Worm (Caenorhabditis elegans) whole organism, young adult: ENCODE results near the gene txt-13.

Source experiments
- B0019.2 ChIP-seq: fragments of 200-800 bp; sonication (Bioruptor generic); conservative IDR thresholded peaks from 2 replicates; pipeline ENCODE4 v1.3.6; 2022; ENCODE audit warnings: missing genetic modification reagents, missing genetic modification characterization, missing compliant biosample characterization
- B0261.1 ChIP-seq: sonication (generic microtip); optimal IDR thresholded peaks from 2 replicates; lab custom pipeline; 2016; ENCODE audit warnings: mild to moderate bottlenecking, missing genetic modification characterization, moderate library complexity, missing compliant biosample characterization
- B0336.3 ChIP-seq: fragments of 200-800 bp; sonication (Bioruptor generic); IDR thresholded peaks from 2 replicates; pipeline ENCODE4 v1.3.6; 2022; ENCODE audit warnings: missing genetic modification characterization, missing compliant biosample characterization
- C06A6.2 ChIP-seq: fragments of 200-800 bp; sonication (Bioruptor generic); conservative IDR thresholded peaks from 2 replicates; pipeline ENCODE4 v1.3.6; 2022; ENCODE audit warnings: missing genetic modification characterization, missing compliant biosample characterization
- F49E8.2 ChIP-seq: sonication (generic microtip); optimal IDR thresholded peaks from 3 replicates; lab custom pipeline; 2017; ENCODE audit warnings: missing genetic modification characterization, mild to moderate bottlenecking, missing compliant biosample characterization, antibody characterized with exemption, moderate library complexity; ENCODE audit not compliant: insufficient read depth
- F52B5.7 ChIP-seq: sonication (generic microtip); optimal IDR thresholded peaks from 2 replicates; lab custom pipeline; 2016; ENCODE audit warnings: mild to moderate bottlenecking, missing genetic modification characterization, missing compliant biosample characterization
- F55B11.4 ChIP-seq: sonication (generic microtip); optimal IDR thresholded peaks from 2 replicates; lab custom pipeline; 2016; ENCODE audit warnings: missing compliant biosample characterization, missing genetic modification characterization, borderline replicate concordance; ENCODE audit not compliant: insufficient read depth
- F57C9.4 ChIP-seq: sonication (generic microtip); optimal IDR thresholded peaks from 2 replicates; lab custom pipeline; 2017; ENCODE audit warnings: mild to moderate bottlenecking, missing genetic modification characterization, missing compliant biosample characterization
- T07F8.4 ChIP-seq: sonication (generic microtip); optimal IDR thresholded peaks from 2 replicates; lab custom pipeline; 2016; ENCODE audit warnings: mild to moderate bottlenecking, missing genetic modification characterization, moderate library complexity, missing compliant biosample characterization
- Y95B8A.8 ChIP-seq: fragments of 200-800 bp; sonication (Bioruptor generic); IDR thresholded peaks from 2 replicates; pipeline ENCODE4 v1.3.6; 2022; ENCODE audit warnings: missing genetic modification reagents, missing genetic modification characterization, missing compliant biosample characterization
- attf-6 ChIP-seq: fragments of 200-800 bp; sonication (Bioruptor generic); IDR thresholded peaks from 2 replicates; pipeline ENCODE4 v1.3.6; 2022; ENCODE audit warnings: missing genetic modification reagents, missing genetic modification characterization, missing compliant biosample characterization
- bed-2 ChIP-seq: fragments of 200-800 bp; sonication (Bioruptor generic); IDR thresholded peaks from 2 replicates; pipeline ENCODE4 v1.3.6; 2022; ENCODE audit warnings: missing genetic modification reagents, missing genetic modification characterization, missing compliant biosample characterization
- cebp-1 ChIP-seq, 2 experiments: fragments of 200-800 bp in 1 of 2; sonication (Bioruptor generic) in 1 of 2; sonication (generic microtip) in 1 of 2; IDR thresholded peaks in 1 of 2; optimal IDR thresholded peaks in 1 of 2; 2 replicates each; pipeline versions ENCODE4 v1.3.6 to Lab custom; 2017 to 2022; ENCODE audit warnings: missing compliant biosample characterization in 2 of 2, missing genetic modification characterization in 2 of 2, mild to moderate bottlenecking in 1 of 2, missing genetic modification reagents in 1 of 2, moderate library complexity in 1 of 2
- cebp-2 ChIP-seq: fragments of 200-800 bp; sonication (Bioruptor generic); IDR thresholded peaks from 2 replicates; pipeline ENCODE4 v1.3.6; 2022; ENCODE audit warnings: missing genetic modification characterization, missing compliant biosample characterization
- ceh-27 ChIP-seq: fragments of 200-800 bp; sonication (Bioruptor generic); optimal IDR thresholded peaks from 2 replicates; lab custom pipeline; 2018; ENCODE audit warnings: mild to moderate bottlenecking, missing genetic modification characterization, moderate library complexity, missing compliant biosample characterization
- ceh-79 ChIP-seq: sonication (generic microtip); optimal IDR thresholded peaks from 2 replicates; lab custom pipeline; 2017; ENCODE audit warnings: mild to moderate bottlenecking, missing genetic modification characterization, missing compliant biosample characterization
- dpff-1 ChIP-seq: sonication (generic microtip); optimal IDR thresholded peaks from 2 replicates; lab custom pipeline; 2017; ENCODE audit warnings: mild to moderate bottlenecking, missing genetic modification characterization, missing compliant biosample characterization
- dpl-1 ChIP-seq: fragments of 150-350 bp; optimal IDR thresholded peaks from 2 replicates; lab custom pipeline; 2014; ENCODE audit warnings: missing biosample characterization, missing genetic modification reagents, missing genetic modification characterization
- ets-4 ChIP-seq: fragments of 200-800 bp; sonication (Bioruptor generic); optimal IDR thresholded peaks from 2 replicates; lab custom pipeline; 2018; ENCODE audit warnings: mild to moderate bottlenecking, missing genetic modification characterization, missing compliant biosample characterization
- fkh-3 ChIP-seq: sonication (generic microtip); optimal IDR thresholded peaks from 2 replicates; lab custom pipeline; 2016; ENCODE audit warnings: mild to moderate bottlenecking, missing genetic modification characterization, missing compliant biosample characterization
- him-1 ChIP-seq: sonication (generic microtip); optimal IDR thresholded peaks from 2 replicates; lab custom pipeline; 2016; ENCODE audit warnings: missing genotype, missing genetic modification reagents, missing genetic modification characterization, missing compliant biosample characterization
- hlh-26 ChIP-seq: fragments of 200-800 bp; sonication (Bioruptor generic); conservative IDR thresholded peaks from 2 replicates; pipeline ENCODE4 v1.3.6; 2022; ENCODE audit warnings: missing genetic modification reagents, missing genetic modification characterization, missing compliant biosample characterization
- hmg-1.2 ChIP-seq: fragments of 200-800 bp; sonication (Bioruptor generic); IDR thresholded peaks from 2 replicates; pipeline ENCODE4 v1.3.6; 2022; ENCODE audit warnings: missing genetic modification reagents, missing genetic modification characterization, missing compliant biosample characterization
- hrde-1 ChIP-seq: sonication (generic microtip); optimal IDR thresholded peaks from 2 replicates; lab custom pipeline; 2016; ENCODE audit warnings: missing genetic modification characterization, mild to moderate bottlenecking, missing compliant biosample characterization, moderate library complexity, missing genotype, missing genetic modification reagents, borderline replicate concordance
- hsf-1 ChIP-seq: fragments of 200-800 bp; sonication (Bioruptor generic); IDR thresholded peaks from 2 replicates; pipeline ENCODE4 v1.3.6; 2022; ENCODE audit warnings: missing genetic modification reagents, missing genetic modification characterization, missing compliant biosample characterization
- lag-1 ChIP-seq: fragments of 200-800 bp; sonication (Bioruptor generic); IDR thresholded peaks from 2 replicates; pipeline ENCODE4 v1.3.6; 2022; ENCODE audit warnings: missing genetic modification reagents, missing genetic modification characterization, missing compliant biosample characterization
- let-607 ChIP-seq, 2 experiments: fragments of 200-800 bp in 1 of 2; sonication (Bioruptor generic) in 1 of 2; sonication (generic microtip) in 1 of 2; optimal IDR thresholded peaks; 2 replicates each; lab custom pipeline; 2016 to 2018; ENCODE audit warnings: mild to moderate bottlenecking in 2 of 2, missing compliant biosample characterization in 2 of 2, missing genetic modification characterization in 2 of 2, moderate library complexity in 2 of 2, missing genotype in 1 of 2
- lin-35 ChIP-seq, 3 experiments: fragments of 150-350 bp in 2 of 3; sonication (generic microtip) in 1 of 3; optimal IDR thresholded peaks; 2 replicates each; lab custom pipeline; 2014 to 2018; ENCODE audit warnings: missing biosample characterization in 3 of 3, missing genetic modification characterization in 3 of 3, missing genetic modification reagents in 3 of 3
- lin-54 ChIP-seq: fragments of 200-800 bp; sonication (Bioruptor generic); optimal IDR thresholded peaks from 2 replicates; lab custom pipeline; 2018; ENCODE audit warnings: mild to moderate bottlenecking, missing genetic modification characterization, missing compliant biosample characterization
- lir-1 ChIP-seq: fragments of 200-800 bp; sonication (Bioruptor generic); conservative IDR thresholded peaks from 2 replicates; pipeline ENCODE4 v1.3.6; 2022; ENCODE audit warnings: missing genetic modification reagents, missing genetic modification characterization, missing compliant biosample characterization
- lsl-1 ChIP-seq: fragments of 200-800 bp; sonication (Bioruptor generic); optimal IDR thresholded peaks from 2 replicates; lab custom pipeline; 2018; ENCODE audit warnings: mild to moderate bottlenecking, missing genetic modification characterization, moderate library complexity, missing compliant biosample characterization
- nfya-1 ChIP-seq: sonication (generic microtip); optimal IDR thresholded peaks from 2 replicates; lab custom pipeline; 2017; ENCODE audit warnings: antibody characterized with exemption, missing compliant biosample characterization, missing genetic modification characterization, borderline replicate concordance; ENCODE audit not compliant: insufficient read depth
- nfyb-1 ChIP-seq: fragments of 200-800 bp; sonication (Bioruptor generic); IDR thresholded peaks from 2 replicates; pipeline ENCODE4 v1.3.6; 2022; ENCODE audit warnings: missing genetic modification reagents, missing genetic modification characterization, missing compliant biosample characterization
- nhr-120 ChIP-seq: fragments of 200-800 bp; sonication (Bioruptor generic); IDR thresholded peaks from 2 replicates; pipeline ENCODE4 v1.3.6; 2022; ENCODE audit warnings: missing genetic modification characterization, missing compliant biosample characterization
- nhr-179 ChIP-seq: sonication (generic microtip); optimal IDR thresholded peaks from 2 replicates; lab custom pipeline; 2016; ENCODE audit warnings: mild to moderate bottlenecking, missing genetic modification characterization, missing compliant biosample characterization
- nhr-27 ChIP-seq: fragments of 200-800 bp; sonication (Bioruptor generic); optimal IDR thresholded peaks from 2 replicates; lab custom pipeline; 2018; ENCODE audit warnings: mild to moderate bottlenecking, missing genetic modification characterization, moderate library complexity, missing compliant biosample characterization
- pha-4 ChIP-seq: fragments of 150-350 bp; sonication (generic microtip); optimal IDR thresholded peaks from 2 replicates; lab custom pipeline; 2014; ENCODE audit warnings: missing biosample characterization, missing genetic modification reagents, missing genetic modification characterization
- rcor-1 ChIP-seq: fragments of 200-800 bp; sonication (Bioruptor generic); IDR thresholded peaks from 2 replicates; pipeline ENCODE4 v1.3.6; 2022; ENCODE audit warnings: missing genetic modification reagents, missing genetic modification characterization, missing compliant biosample characterization
- rpc-1 ChIP-seq, 2 experiments: fragments of 150-350 bp in 1 of 2; sonication (generic microtip) in 1 of 2; optimal IDR thresholded peaks; 2 replicates each; lab custom pipeline; 2014 to 2018; ENCODE audit warnings: missing biosample characterization in 1 of 2, missing genetic modification characterization in 1 of 2, missing genetic modification reagents in 1 of 2, missing genotype in 1 of 2
- snpc-3.4 ChIP-seq: sonication (generic microtip); optimal IDR thresholded peaks from 2 replicates; lab custom pipeline; 2017; ENCODE audit warnings: missing genetic modification characterization, mild to moderate bottlenecking, missing compliant biosample characterization, antibody characterized with exemption, moderate library complexity, missing genotype, missing genetic modification reagents
- snpc-4 ChIP-seq, 5 experiments: fragments of 150-350 bp in 1 of 5; sonication (generic microtip) in 4 of 5; optimal IDR thresholded peaks; 2 replicates each; lab custom pipeline; 2014 to 2018; ENCODE audit warnings: missing genetic modification characterization in 5 of 5, missing biosample characterization in 3 of 5, antibody characterized with exemption in 2 of 5, mild to moderate bottlenecking in 2 of 5, missing compliant biosample characterization in 2 of 5, missing genotype in 2 of 5, moderate library complexity in 2 of 5, missing genetic modification reagents in 1 of 5
- unc-62 ChIP-seq: fragments of 150-350 bp; optimal IDR thresholded peaks from 2 replicates; lab custom pipeline; 2014; ENCODE audit warnings: missing biosample characterization, missing genetic modification reagents, missing genetic modification characterization
- ztf-22 ChIP-seq: fragments of 200-800 bp; sonication (Bioruptor generic); optimal IDR thresholded peaks from 2 replicates; lab custom pipeline; 2018; ENCODE audit warnings: mild to moderate bottlenecking, missing genetic modification characterization, moderate library complexity, missing compliant biosample characterization
- ztf-25 ChIP-seq: fragments of 200-800 bp; sonication (Bioruptor generic); IDR thresholded peaks from 2 replicates; pipeline ENCODE4 v1.3.6; 2022; ENCODE audit warnings: missing genetic modification reagents, missing genetic modification characterization, missing compliant biosample characterization
- ztf-26 ChIP-seq: sonication (generic microtip); optimal IDR thresholded peaks from 2 replicates; lab custom pipeline; 2017; ENCODE audit warnings: missing genetic modification characterization, missing compliant biosample characterization
- ztf-28 ChIP-seq: fragments of 200-800 bp; sonication (Bioruptor generic); IDR thresholded peaks from 2 replicates; pipeline ENCODE4 v1.3.6; 2022; ENCODE audit warnings: missing genetic modification reagents, missing genetic modification characterization, missing compliant biosample characterization

Gene txt-13

ce11 chrII:10545213-10545612 is 25.2 kb upstream of the txt-13 start (continued):
- TF ChIP-seq snpc-3.4 (tag; lab: Kevin White, UChicago) (no peak), ets-4 (GFP tag; lab: Kevin White, UChicago) (no peak), nhr-27 (tag; lab: Kevin White, UChicago) (no peak), lsl-1 (peak; percentile 6), F52B5.7 (tag; lab: Kevin White, UChicago) (no peak), nfya-1 (no peak), ceh-27 (no peak), ztf-25 (no peak), lir-1 (GFP tag; lab: Robert Waterston, UW) (no peak), lin-54 (GFP tag; lab: Kevin White, UChicago) (peak; percentile 34), dpl-1 (GFP tag; lab: Kevin White, UChicago) (no peak), lin-35 (GFP tag; optimal IDR thresholded peaks at IDR 0.05; lab: Kevin White, UChicago) (peak in 1 of 3 experiments; percentile 43), T07F8.4 (no peak), attf-6 (GFP tag; lab: Robert Waterston, UW) (no peak), nhr-179 (no peak), let-607 (tag; optimal IDR thresholded peaks at IDR 0.05; lab: Kevin White, UChicago) (peak in 1 of 2 experiments; percentile 2), lag-1 (GFP tag; lab: Robert Waterston, UW) (0 out of 2 replicates have a peak, but pooled peaks have one; percentile 26), hrde-1 (tag; lab: Kevin White, UChicago) (peak; percentile 10), bed-2 (GFP tag; lab: Robert Waterston, UW) (no peak), hsf-1 (GFP tag; lab: Robert Waterston, UW) (no peak), hmg-1.2 (0 out of 2 replicates have a peak, but pooled peaks have one; percentile 20), Y95B8A.8 (GFP tag; lab: Robert Waterston, UW) (no peak), F49E8.2 (tag; lab: Kevin White, UChicago) (no peak), hlh-26 (GFP tag; lab: Robert Waterston, UW) (no peak), rpc-1 (optimal IDR thresholded peaks at IDR 0.05; lab: Kevin White, UChicago) (peak; percentile 50), rpc-1 (tag; optimal IDR thresholded peaks at IDR 0.05; lab: Kevin White, UChicago) (peak; percentile 78), B0019.2 (GFP tag; lab: Robert Waterston, UW) (no peak), ztf-26 (tag; lab: Kevin White, UChicago) (no peak), him-1 (no peak), fkh-3 (tag; lab: Kevin White, UChicago) (no peak), pha-4 (no peak), rcor-1 (GFP tag; lab: Robert Waterston, UW) (no peak), ztf-28 (GFP tag; lab: Robert Waterston, UW) (no peak), B0261.1 (tag; lab: Kevin White, UChicago) (peak; percentile 63), unc-62 (GFP tag; lab: Kevin White, UChicago) (no peak), snpc-4 (GFP tag; optimal IDR thresholded peaks at IDR 0.05; lab: Kevin White, UChicago) (peak; percentile 42), snpc-4 (tag; optimal IDR thresholded peaks at IDR 0.05; lab: Kevin White, UChicago) (peak in 1 of 4 experiments; percentile 37), B0336.3 (GFP tag; lab: Robert Waterston, UW) (no peak; the same call in 1 of the 2 replicates), F55B11.4 (tag; lab: Kevin White, UChicago) (no peak), ceh-79 (no peak), dpff-1 (no peak), ztf-22 (GFP tag; lab: Kevin White, UChicago) (no peak), C06A6.2 (GFP tag; lab: Robert Waterston, UW) (no peak), cebp-2 (GFP tag; lab: Robert Waterston, UW) (0 out of 2 replicates have a peak, but pooled peaks have one; percentile 3), nfyb-1 (GFP tag; lab: Robert Waterston, UW) (no peak), nhr-120 (GFP tag; lab: Robert Waterston, UW) (no peak), F57C9.4 (tag; lab: Kevin White, UChicago) (no peak), cebp-1 (GFP tag; IDR thresholded peaks at IDR 0.05; lab: Robert Waterston, UW) (no peak), cebp-1 (tag; optimal IDR thresholded peaks at IDR 0.05; lab: Kevin White, UChicago) (no peak)
